Worm (Caenorhabditis elegans) whole organism, early embryonic: Measurements from ENCODE around the gene F48G7.9.

Experiments used
- ama-1 ChIP-seq: fragments of 150-350 bp; optimal IDR thresholded peaks from 2 replicates; lab custom pipeline; 2014
- hmbx-1 ChIP-seq: sonication (generic microtip); optimal IDR thresholded peaks from 2 replicates; lab custom pipeline; 2016; ENCODE audit warnings: mild to moderate bottlenecking, missing genetic modification characterization, missing compliant biosample characterization

DNA sequence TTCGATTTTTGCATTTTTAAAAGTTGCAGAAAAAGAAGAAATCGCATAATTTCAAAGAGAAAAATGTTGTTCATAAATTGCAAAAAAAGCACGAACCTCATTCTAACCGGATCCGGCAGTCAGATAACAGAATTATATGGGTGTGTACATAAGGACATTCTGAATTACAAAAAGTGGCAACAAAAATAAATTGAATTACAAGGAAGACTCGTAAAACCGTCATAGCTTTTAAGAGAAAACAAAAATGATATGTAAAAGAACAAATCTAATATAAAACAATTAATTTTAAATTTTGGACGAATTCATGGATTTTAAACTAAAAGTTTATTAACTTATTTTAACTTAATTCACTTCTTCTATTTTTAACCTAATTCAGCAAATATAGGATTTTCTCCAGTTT lies 31.8 kb upstream of the F48G7.9 start, which contains the start of gene F31F4.17:
- no peak for TF ChIP-seq ama-1 (lab: Kevin White, UChicago)
- TF ChIP-seq hmbx-1 (tag; lab: Kevin White, UChicago) = no peak
